Fruit fly (Drosophila melanogaster): ENCODE measurements around the gene CG45100.

DNA sequence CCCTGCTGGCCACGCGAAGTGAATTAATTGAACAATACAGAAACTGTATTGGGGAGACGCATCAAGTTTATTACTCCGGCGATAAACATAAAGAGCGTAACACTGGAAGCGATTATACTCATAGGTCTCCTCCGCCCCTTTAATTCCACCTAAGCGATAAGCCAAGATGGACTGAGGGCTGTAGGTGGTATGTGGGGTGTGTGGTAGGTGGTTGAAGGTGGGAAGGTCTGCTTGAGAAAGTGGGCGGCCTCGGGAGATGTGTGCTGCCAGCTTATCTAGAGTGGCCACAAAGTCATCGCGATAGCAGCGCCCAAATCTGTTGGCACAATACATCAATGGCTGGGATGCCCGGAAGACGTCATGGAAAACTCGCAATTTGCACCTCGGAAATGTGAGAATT lies 23.2 kb upstream of the CG45100 start:
- no peak for TF ChIP-seq CG8478 (optimal IDR thresholded peaks at IDR 0.05)
- TF ChIP-seq CTCF (optimal IDR thresholded peaks at IDR 0.05), result no peak
